In genomic region chr2L:1456822-1457221, dm6 we compare ENCODE assay signal across 2 fruit fly cellular contexts.
TF ChIP-seq lines count a peak whose summit lies in the region.

No protein-coding gene starts in this region.

TF ChIP-seq in whole organism, embryonic, 481 proteins besides CTCF, POLR2A, EP300 and RAD21 (continued from another document and continues in another):
- TF ChIP-seq CG9817 (tag; optimal IDR thresholded peaks at IDR 0.05; lab: Kevin White, UChicago), result no peak
- TF ChIP-seq zen (tag; optimal IDR thresholded peaks at IDR 0.05; lab: Kevin White, UChicago), result peak; percentile 72
- no peak for TF ChIP-seq chif (GFP tag; optimal IDR thresholded peaks at IDR 0.05; lab: Kevin White, UChicago)
- no peak for TF ChIP-seq slbo (GFP tag; IDR thresholded peaks at IDR 0.05; lab: Robert Waterston, UW)
- peak; percentile 47 for TF ChIP-seq CG10979 (tag; optimal IDR thresholded peaks at IDR 0.05; lab: Kevin White, UChicago)
- no peak for TF ChIP-seq fu2 (GFP tag; optimal IDR thresholded peaks at IDR 0.05; lab: Kevin White, UChicago)
- TF ChIP-seq CG6272 (GFP tag; IDR thresholded peaks at IDR 0.05; lab: Robert Waterston, UW), result peak; percentile 36; the same call in 1 of the 2 replicates
- TF ChIP-seq grau (tag; optimal IDR thresholded peaks at IDR 0.05; lab: Kevin White, UChicago), result no peak
- no peak for TF ChIP-seq CG18476 (GFP tag; optimal IDR thresholded peaks at IDR 0.05; lab: Kevin White, UChicago)
- no peak for TF ChIP-seq CG4617 (GFP tag; optimal IDR thresholded peaks at IDR 0.05; lab: Kevin White, UChicago; ENCODE audit: borderline replicate concordance)
- TF ChIP-seq Asciz (GFP tag; optimal IDR thresholded peaks at IDR 0.05; lab: Kevin White, UChicago), result no peak
- TF ChIP-seq BEAF-32 (GFP tag; optimal IDR thresholded peaks at IDR 0.05; lab: Kevin White, UChicago), result no peak
- TF ChIP-seq psq (GFP tag; optimal IDR thresholded peaks at IDR 0.05; lab: Kevin White, UChicago), result no peak
- TF ChIP-seq dmrt11E (tag; optimal IDR thresholded peaks at IDR 0.05; lab: Kevin White, UChicago), result peak; percentile 64
- TF ChIP-seq Fer1 (GFP tag; optimal IDR thresholded peaks at IDR 0.05; lab: Kevin White, UChicago), result no peak
- peak; percentile 75 for TF ChIP-seq CG4404 (GFP tag; IDR thresholded peaks at IDR 0.05; lab: Robert Waterston, UW)
- TF ChIP-seq yki (optimal IDR thresholded peaks at IDR 0.05; lab: Kevin White, UChicago), result no peak
- no peak for TF ChIP-seq dati (GFP tag; IDR thresholded peaks at IDR 0.05; lab: Robert Waterston, UW)
- TF ChIP-seq CG10209 (GFP tag; optimal IDR thresholded peaks at IDR 0.05; lab: Kevin White, UChicago), result peak; percentile 14
- no peak for TF ChIP-seq grn (GFP tag; optimal IDR thresholded peaks at IDR 0.05; lab: Kevin White, UChicago)
- TF ChIP-seq Side (GFP tag; optimal IDR thresholded peaks at IDR 0.05; lab: Kevin White, UChicago), result no peak
- peak; percentile 66; the same call in 1 of the 2 replicates for TF ChIP-seq CG8765 (GFP tag; IDR thresholded peaks at IDR 0.05; lab: Robert Waterston, UW)
- no peak for TF ChIP-seq Awh (GFP tag; IDR thresholded peaks at IDR 0.05; lab: Robert Waterston, UW)
- TF ChIP-seq fd64A (GFP tag; optimal IDR thresholded peaks at IDR 0.05; lab: Kevin White, UChicago), result no peak
- no peak for TF ChIP-seq al (GFP tag; IDR thresholded peaks at IDR 0.05; lab: Robert Waterston, UW)
- TF ChIP-seq bsh (GFP tag; optimal IDR thresholded peaks at IDR 0.05; lab: Kevin White, UChicago), result peak; percentile 28 to 33
- no peak for TF ChIP-seq bbx (GFP tag; IDR thresholded peaks at IDR 0.05; lab: Robert Waterston, UW; ENCODE audit: partially characterized antibody)
- TF ChIP-seq Med (GFP tag; lab: Kevin White, UChicago), result peak; percentile 68
- no peak for TF ChIP-seq CG13123 (GFP tag; optimal IDR thresholded peaks at IDR 0.05; lab: Kevin White, UChicago)
- no peak for TF ChIP-seq Dp (GFP tag; optimal IDR thresholded peaks at IDR 0.05; lab: Kevin White, UChicago)
- no peak for TF ChIP-seq nau (GFP tag; optimal IDR thresholded peaks at IDR 0.05; lab: Kevin White, UChicago)
- no peak for TF ChIP-seq Doc3 (GFP tag; IDR thresholded peaks at IDR 0.05; lab: Robert Waterston, UW; ENCODE audit: partially characterized antibody)
- TF ChIP-seq C15 (GFP tag; IDR thresholded peaks at IDR 0.05; lab: Robert Waterston, UW), result no peak
- no peak for TF ChIP-seq CG18599 (GFP tag; optimal IDR thresholded peaks at IDR 0.05; lab: Kevin White, UChicago)
- TF ChIP-seq CG2712 (tag; optimal IDR thresholded peaks at IDR 0.05; lab: Kevin White, UChicago), result peak; percentile 50
- TF ChIP-seq Nf-YA (GFP tag; IDR thresholded peaks at IDR 0.05; lab: Robert Waterston, UW), result no peak
- TF ChIP-seq Hr3 (GFP tag; optimal IDR thresholded peaks at IDR 0.05; lab: Kevin White, UChicago), result no peak
- TF ChIP-seq zfh1 (GFP tag; IDR thresholded peaks at IDR 0.05; lab: Robert Waterston, UW), result 0 out of 3 replicates have a peak, but pooled peaks have one; percentile 36
- TF ChIP-seq CG12104 (GFP tag; optimal IDR thresholded peaks at IDR 0.05; lab: Kevin White, UChicago), result no peak
- no peak for TF ChIP-seq Scr (GFP tag; IDR thresholded peaks at IDR 0.05; lab: Robert Waterston, UW; ENCODE audit: partially characterized antibody)
- no peak for TF ChIP-seq Hmx (GFP tag; optimal IDR thresholded peaks at IDR 0.05; lab: Kevin White, UChicago)
- TF ChIP-seq esg (GFP tag; conservative IDR thresholded peaks at IDR 0.05; lab: Robert Waterston, UW), result no peak
- TF ChIP-seq Dfd (GFP tag; optimal IDR thresholded peaks at IDR 0.05; lab: Kevin White, UChicago), result no peak
- peak; percentile 42; the same call in 1 of the 2 replicates for TF ChIP-seq CG6689 (GFP tag; IDR thresholded peaks at IDR 0.05; lab: Robert Waterston, UW)
- no peak for TF ChIP-seq scrt (GFP tag; optimal IDR thresholded peaks at IDR 0.05; lab: Kevin White, UChicago)
- no peak for TF ChIP-seq CG18764 (GFP tag; optimal IDR thresholded peaks at IDR 0.05; lab: Kevin White, UChicago)
- 0 out of 2 replicates have a peak, but pooled peaks have one; percentile 14 for TF ChIP-seq ssp (GFP tag; IDR thresholded peaks at IDR 0.05; lab: Robert Waterston, UW)
- peak; percentile 7 for TF ChIP-seq trem (tag; optimal IDR thresholded peaks at IDR 0.05; lab: Kevin White, UChicago)
- TF ChIP-seq Oli (tag; optimal IDR thresholded peaks at IDR 0.05; lab: Kevin White, UChicago), result no peak
- no peak for TF ChIP-seq nerfin-2 (GFP tag; IDR thresholded peaks at IDR 0.05; lab: Robert Waterston, UW; ENCODE audit: partially characterized antibody)
- TF ChIP-seq Stat92E (GFP tag; optimal IDR thresholded peaks at IDR 0.05; lab: Kevin White, UChicago), result no peak
- TF ChIP-seq sens (GFP tag; lab: Kevin White, UChicago), result peak; percentile 87
- no peak for TF ChIP-seq CG5180 (GFP tag; optimal IDR thresholded peaks at IDR 0.05; lab: Kevin White, UChicago)
- TF ChIP-seq croc (GFP tag; conservative IDR thresholded peaks at IDR 0.05; lab: Robert Waterston, UW), result no peak
- TF ChIP-seq CG15696 (tag; optimal IDR thresholded peaks at IDR 0.05; lab: Kevin White, UChicago), result peak; percentile 71
- TF ChIP-seq danr (GFP tag; IDR thresholded peaks at IDR 0.05; lab: Robert Waterston, UW), result no peak
- no peak for TF ChIP-seq CG13424 (tag; optimal IDR thresholded peaks at IDR 0.05; lab: Kevin White, UChicago)
- TF ChIP-seq B-H1 (GFP tag; IDR thresholded peaks at IDR 0.05; lab: Robert Waterston, UW), result no peak
- no peak for TF ChIP-seq CG11560 (tag; IDR thresholded peaks at IDR 0.05; lab: Robert Waterston, UW)
- TF ChIP-seq dm (GFP tag; optimal IDR thresholded peaks at IDR 0.05; lab: Kevin White, UChicago), result no peak
- TF ChIP-seq crol (GFP tag; IDR thresholded peaks at IDR 0.05; lab: Robert Waterston, UW), result no peak
- no peak for TF ChIP-seq CG31441 (GFP tag; IDR thresholded peaks at IDR 0.05; lab: Robert Waterston, UW)
- no peak for TF ChIP-seq wor (GFP tag; IDR thresholded peaks at IDR 0.05; lab: Robert Waterston, UW)
- peak; percentile 20 for TF ChIP-seq Ssrp (tag; optimal IDR thresholded peaks at IDR 0.05; lab: Kevin White, UChicago)
- TF ChIP-seq CG13775 (GFP tag; optimal IDR thresholded peaks at IDR 0.05; lab: Kevin White, UChicago), result peak; percentile 18
- TF ChIP-seq H2.0 (GFP tag; IDR thresholded peaks at IDR 0.05; lab: Robert Waterston, UW), result no peak
- TF ChIP-seq Xrp1 (GFP tag; IDR thresholded peaks at IDR 0.05; lab: Robert Waterston, UW), result peak; percentile 65
- no peak for TF ChIP-seq CG9932 (GFP tag; IDR thresholded peaks at IDR 0.05; lab: Robert Waterston, UW)
- TF ChIP-seq CG8281 (tag; optimal IDR thresholded peaks at IDR 0.05; lab: Kevin White, UChicago), result no peak

TF ChIP-seq in whole organism, prepupa, 60 proteins besides CTCF, POLR2A, EP300 and RAD21 (continued from another document):
- peak; percentile 27; the same call in 1 of the 2 replicates for TF ChIP-seq CG11294 (GFP tag; IDR thresholded peaks at IDR 0.05; lab: Robert Waterston, UW)
- TF ChIP-seq spab (GFP tag; optimal IDR thresholded peaks at IDR 0.05; lab: Kevin White, UChicago), result peak; percentile 28
- TF ChIP-seq CG32006 (GFP tag; optimal IDR thresholded peaks at IDR 0.05; lab: Kevin White, UChicago), result peak; percentile 63
- peak; percentile 32 for TF ChIP-seq Lpt (GFP tag; optimal IDR thresholded peaks at IDR 0.05; lab: Kevin White, UChicago)
- no peak for TF ChIP-seq topi (GFP tag; optimal IDR thresholded peaks at IDR 0.05; lab: Kevin White, UChicago)
- TF ChIP-seq CG10669 (GFP tag; optimal IDR thresholded peaks at IDR 0.05; lab: Kevin White, UChicago), result peak; percentile 59
- TF ChIP-seq Eip78C (GFP tag; lab: Kevin White, UChicago), result peak; percentile 88
- no peak for TF ChIP-seq Sox102F (GFP tag; optimal IDR thresholded peaks at IDR 0.05; lab: Kevin White, UChicago)
- TF ChIP-seq CG6792 (GFP tag; optimal IDR thresholded peaks at IDR 0.05; lab: Kevin White, UChicago), result peak; percentile 23
- no peak for TF ChIP-seq Blimp-1 (GFP tag; optimal IDR thresholded peaks at IDR 0.05; lab: Kevin White, UChicago)
- peak; percentile 83 for TF ChIP-seq CG6163 (GFP tag; IDR thresholded peaks at IDR 0.05; lab: Robert Waterston, UW)
- peak; percentile 14 for TF ChIP-seq dac (GFP tag; optimal IDR thresholded peaks at IDR 0.05; lab: Kevin White, UChicago)
- TF ChIP-seq cyc (GFP tag; optimal IDR thresholded peaks at IDR 0.05; lab: Kevin White, UChicago), result peak; percentile 13
- TF ChIP-seq CG9139 (GFP tag; optimal IDR thresholded peaks at IDR 0.05; lab: Kevin White, UChicago), result peak; percentile 57
- peak; percentile 0 for TF ChIP-seq net (GFP tag; optimal IDR thresholded peaks at IDR 0.05; lab: Kevin White, UChicago)
